Worm (Caenorhabditis elegans): ENCODE data around the gene tag-314.

DNA sequence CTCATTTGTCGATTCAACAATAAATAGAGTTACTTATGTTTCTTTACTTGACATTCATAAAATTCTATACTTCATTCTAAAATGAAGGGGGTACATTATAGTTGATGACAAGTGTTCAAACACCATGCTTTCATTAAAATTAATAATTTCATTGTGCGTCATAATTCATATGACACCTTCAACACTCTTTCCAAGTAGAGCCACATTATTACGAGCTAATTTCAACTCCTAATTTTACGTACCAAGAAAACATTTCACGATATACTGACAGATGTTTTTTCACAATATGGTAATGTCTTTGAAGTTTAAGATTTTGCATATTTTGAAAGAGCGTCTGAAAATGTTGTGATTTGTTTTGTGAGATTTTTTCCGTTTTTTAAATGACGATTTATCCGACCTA lies 37.0 kb upstream of the tag-314 start:
- no peak for TF ChIP-seq tbp1 (GFP tag; optimal IDR thresholded peaks at IDR 0.05)
- TF ChIP-seq nhr-90 (tag; optimal IDR thresholded peaks at IDR 0.05) = no peak
- TF ChIP-seq F52B5.7 (tag; optimal IDR thresholded peaks at IDR 0.05) = no peak
- TF ChIP-seq let-607 (tag; optimal IDR thresholded peaks at IDR 0.05) = no peak
- no peak for TF ChIP-seq hsf-1 (GFP tag; IDR thresholded peaks at IDR 0.05)
- TF ChIP-seq lin-54 (GFP tag; optimal IDR thresholded peaks at IDR 0.05) = no peak
- TF ChIP-seq snpc-4 (GFP tag; optimal IDR thresholded peaks at IDR 0.05) = no peak
- no peak for TF ChIP-seq snpc-4 (tag; optimal IDR thresholded peaks at IDR 0.05)
- TF ChIP-seq hlh-12 (tag; optimal IDR thresholded peaks at IDR 0.05) = no peak
- TF ChIP-seq mes-4 (tag; optimal IDR thresholded peaks at IDR 0.05) = no peak
- no peak for TF ChIP-seq unc-62 (GFP tag; optimal IDR thresholded peaks at IDR 0.05)
- no peak for TF ChIP-seq F33H1.4 (GFP tag; IDR thresholded peaks at IDR 0.05)

Data from whole organism, young adult.